Fruit fly (Drosophila melanogaster) whole organism, pupa: ENCODE data around the gene CG14841.

Source experiments
- CG12605 ChIP-seq: fragments of 200-800 bp; sonication (Bioruptor generic); IDR thresholded peaks from 2 replicates; pipeline ENCODE4 v1.3.6; 2022; ENCODE audit warnings: missing biosample characterization, missing genetic modification characterization
- CG13204 ChIP-seq: fragments of 200-800 bp; sonication (Bioruptor generic); optimal IDR thresholded peaks from 2 replicates; lab custom pipeline; 2018; ENCODE audit warnings: missing biosample characterization, mild to moderate bottlenecking, missing genetic modification characterization, moderate library complexity
- CG14655 ChIP-seq: fragments of 200-800 bp; sonication (Bioruptor generic); optimal IDR thresholded peaks from 3 replicates; lab custom pipeline; 2017; ENCODE audit warnings: mild to moderate bottlenecking, missing biosample characterization, missing genetic modification reagents, missing genetic modification characterization
- CG15710 ChIP-seq: fragments of 200-800 bp; sonication (Bioruptor generic); optimal IDR thresholded peaks from 2 replicates; lab custom pipeline; 2018; ENCODE audit warnings: missing biosample characterization, mild to moderate bottlenecking, missing genetic modification characterization, moderate library complexity
- CG4496 ChIP-seq: fragments of 200-800 bp; sonication (Bioruptor generic); IDR thresholded peaks from 3 replicates; pipeline ENCODE4 v1.3.6; 2022; ENCODE audit warnings: missing biosample characterization, missing genetic modification characterization
- CG9948 ChIP-seq: fragments of 200-800 bp; sonication (Bioruptor generic); optimal IDR thresholded peaks from 2 replicates; lab custom pipeline; 2018; ENCODE audit warnings: missing biosample characterization, mild to moderate bottlenecking, missing genetic modification characterization, moderate library complexity
- D1 ChIP-seq: fragments of 200-800 bp; sonication (Bioruptor generic); optimal IDR thresholded peaks from 2 replicates; lab custom pipeline; 2018; ENCODE audit warnings: missing biosample characterization, mild to moderate bottlenecking, missing genetic modification characterization, moderate library complexity
- Pif1B ChIP-seq: fragments of 200-800 bp; sonication (Bioruptor generic); optimal IDR thresholded peaks from 3 replicates; lab custom pipeline; 2016; ENCODE audit warnings: missing biosample characterization, missing genetic modification characterization
- fd96Ca ChIP-seq: fragments of 200-800 bp; sonication (Bioruptor generic); IDR thresholded peaks from 3 replicates; pipeline ENCODE4 v1.3.6; 2022; ENCODE audit warnings: missing biosample characterization, missing genetic modification characterization

dm6 chr3R:14286320-14287190 lies 24.3 kb upstream of the CG14841 start, which contains the start of gene trx:
- peak; percentile 24 for TF ChIP-seq CG13204 (GFP tag; lab: Kevin White, UChicago)
- no peak for TF ChIP-seq CG14655
- TF ChIP-seq D1 = no peak
- no peak for TF ChIP-seq CG12605 (GFP tag; lab: Robert Waterston, UW)
- TF ChIP-seq Pif1B = peak; percentile 75
- TF ChIP-seq CG9948 (tag; lab: Kevin White, UChicago) = no peak
- TF ChIP-seq CG4496 (GFP tag; lab: Robert Waterston, UW) = no peak
- TF ChIP-seq CG15710 = no peak
- no peak for TF ChIP-seq fd96Ca (GFP tag; lab: Robert Waterston, UW)
